Worm (Caenorhabditis elegans) whole organism, L1 larva: Measurements from ENCODE around the gene T14G12.12.

Experiments used
- C34B4.2 ChIP-seq: sonication (generic microtip); optimal IDR thresholded peaks from 2 replicates; lab custom pipeline; 2017; ENCODE audit warnings: mild to moderate bottlenecking, missing genetic modification characterization, missing compliant biosample characterization
- F16B12.6 ChIP-seq: fragments of 150-350 bp; optimal IDR thresholded peaks from 2 replicates; lab custom pipeline; 2014; ENCODE audit warnings: missing biosample characterization, missing genetic modification characterization
- Y116A8C.19 ChIP-seq: sonication (generic microtip); optimal IDR thresholded peaks from 2 replicates; lab custom pipeline; 2016; ENCODE audit warnings: missing compliant biosample characterization, missing genetic modification characterization, borderline replicate concordance
- aha-1 ChIP-seq: fragments of 150-350 bp; optimal IDR thresholded peaks from 2 replicates; lab custom pipeline; 2014; ENCODE audit warnings: missing biosample characterization, missing genetic modification characterization
- alr-1 ChIP-seq: fragments of 200-800 bp; sonication (Bioruptor generic); optimal IDR thresholded peaks from 2 replicates; lab custom pipeline; 2018; ENCODE audit warnings: borderline replicate concordance, mild to moderate bottlenecking, missing genetic modification characterization, missing compliant biosample characterization
- ama-1 ChIP-seq: fragments of 150-350 bp; optimal IDR thresholded peaks from 2 replicates; lab custom pipeline; 2014
- blmp-1 ChIP-seq: fragments of 150-350 bp; optimal IDR thresholded peaks from 2 replicates; lab custom pipeline; 2014; ENCODE audit warnings: missing biosample characterization, missing genetic modification characterization
- ceh-82 ChIP-seq, 3 experiments: fragments of 150-350 bp in 1 of 3; sonication (generic microtip) in 2 of 3; optimal IDR thresholded peaks; 2 replicates each; lab custom pipeline; 2014 to 2017; ENCODE audit warnings: missing biosample characterization in 3 of 3, missing genetic modification characterization in 3 of 3
- ceh-88 ChIP-seq: fragments of 200-800 bp; sonication (Bioruptor generic); IDR thresholded peaks from 2 replicates; pipeline ENCODE4 v1.3.6; 2022; ENCODE audit warnings: missing genetic modification characterization, missing compliant biosample characterization
- efl-1 ChIP-seq, 4 experiments: fragments of 150-350 bp; optimal IDR thresholded peaks in 3 of 4; peaks in 1 of 4; 1 replicate in 1 of 4; 2 replicates in 3 of 4; lab custom pipeline; 2014; ENCODE audit warnings: missing biosample characterization in 2 of 4, missing genetic modification characterization in 2 of 4, missing genetic modification reagents in 2 of 4
- efl-3 ChIP-seq: fragments of 200-800 bp; sonication (Bioruptor generic); optimal IDR thresholded peaks from 2 replicates; lab custom pipeline; 2018; ENCODE audit warnings: mild to moderate bottlenecking, missing genetic modification characterization, missing compliant biosample characterization
- egl-13 ChIP-seq: sonication (generic microtip); optimal IDR thresholded peaks from 2 replicates; lab custom pipeline; 2016; ENCODE audit warnings: missing genotype, missing genetic modification reagents, missing genetic modification characterization, missing compliant biosample characterization
- egl-27 ChIP-seq, 2 experiments: fragments of 150-350 bp in 1 of 2; sonication (generic microtip); optimal IDR thresholded peaks; 3 replicates each; lab custom pipeline; 2017 to 2018; ENCODE audit warnings: missing biosample characterization in 2 of 2, missing genetic modification characterization in 2 of 2, missing genetic modification reagents in 2 of 2
- elt-3 ChIP-seq, 6 experiments: fragments of 150-350 bp in 1 of 6; sonication (generic microtip); optimal IDR thresholded peaks; 2 replicates each; lab custom pipeline; 2017 to 2018; ENCODE audit warnings: missing biosample characterization in 6 of 6, missing genetic modification characterization in 6 of 6, inconsistent platforms in 1 of 6
- ets-5 ChIP-seq: fragments of 200-800 bp; sonication (Bioruptor generic); IDR thresholded peaks from 2 replicates; pipeline ENCODE4 v1.3.6; 2022; ENCODE audit warnings: missing genetic modification characterization, missing compliant biosample characterization
- fkh-10 ChIP-seq: sonication (generic microtip); optimal IDR thresholded peaks from 2 replicates; lab custom pipeline; 2017; ENCODE audit warnings: missing biosample characterization, missing genetic modification reagents, missing genetic modification characterization
- fkh-4 ChIP-seq: sonication (generic microtip); optimal IDR thresholded peaks from 2 replicates; lab custom pipeline; 2016; ENCODE audit warnings: missing compliant biosample characterization, missing genetic modification characterization, borderline replicate concordance
- fos-1 ChIP-seq: fragments of 150-350 bp; optimal IDR thresholded peaks from 2 replicates; lab custom pipeline; 2014; ENCODE audit warnings: missing biosample characterization, missing genetic modification characterization
- grh-1 ChIP-seq: fragments of 200-800 bp; sonication (Bioruptor generic); IDR thresholded peaks from 2 replicates; pipeline ENCODE4 v1.3.6; 2022; ENCODE audit warnings: missing genetic modification reagents, missing genetic modification characterization, missing compliant biosample characterization
- hlh-4 ChIP-seq: sonication (generic microtip); optimal IDR thresholded peaks from 2 replicates; lab custom pipeline; 2016; ENCODE audit warnings: mild to moderate bottlenecking, missing genetic modification characterization, missing compliant biosample characterization
- irx-1 ChIP-seq: sonication (generic microtip); optimal IDR thresholded peaks from 2 replicates; lab custom pipeline; 2016; ENCODE audit warnings: missing genetic modification characterization, missing compliant biosample characterization
- isw-1 ChIP-seq: fragments of 200-800 bp; sonication (Bioruptor generic); IDR thresholded peaks from 2 replicates; pipeline ENCODE4 v1.3.6; 2022; ENCODE audit warnings: missing genetic modification characterization, missing compliant biosample characterization
- lin-13 ChIP-seq: fragments of 150-350 bp; optimal IDR thresholded peaks from 2 replicates; lab custom pipeline; 2014; ENCODE audit warnings: missing biosample characterization, missing genetic modification reagents, missing genetic modification characterization
- lin-15B ChIP-seq: fragments of 150-350 bp; sonication (generic microtip); optimal IDR thresholded peaks from 3 replicates; lab custom pipeline; 2014; ENCODE audit warnings: missing biosample characterization, missing genetic modification characterization
- lin-35 ChIP-seq, 2 experiments: fragments of 150-350 bp; optimal IDR thresholded peaks; 2 replicates each; lab custom pipeline; 2014; ENCODE audit warnings: missing biosample characterization in 2 of 2, missing genetic modification characterization in 2 of 2, missing genetic modification reagents in 2 of 2
- lin-39 ChIP-seq: fragments of 150-350 bp; optimal IDR thresholded peaks from 2 replicates; lab custom pipeline; 2014; ENCODE audit warnings: missing biosample characterization, missing genetic modification reagents, missing genetic modification characterization
- lir-3 ChIP-seq: sonication (generic microtip); optimal IDR thresholded peaks from 2 replicates; lab custom pipeline; 2016; ENCODE audit warnings: mild to moderate bottlenecking, missing genetic modification characterization, moderate library complexity, missing compliant biosample characterization; ENCODE audit not compliant: poor library complexity
- mab-9 ChIP-seq: fragments of 200-800 bp; sonication (Bioruptor generic); IDR thresholded peaks from 2 replicates; pipeline ENCODE4 v1.3.6; 2022; ENCODE audit warnings: missing genetic modification reagents, missing genetic modification characterization, missing compliant biosample characterization
- mdl-1 ChIP-seq, 2 experiments: fragments of 150-350 bp; optimal IDR thresholded peaks; 2 replicates each; lab custom pipeline; 2014 to 2017; ENCODE audit warnings: missing biosample characterization in 2 of 2, missing genetic modification characterization in 2 of 2, inconsistent platforms in 1 of 2
- mef-2 ChIP-seq: fragments of 150-350 bp; optimal IDR thresholded peaks from 2 replicates; lab custom pipeline; 2014; ENCODE audit warnings: missing biosample characterization, missing genetic modification characterization
- mep-1 ChIP-seq: fragments of 150-350 bp; optimal IDR thresholded peaks from 2 replicates; lab custom pipeline; 2014; ENCODE audit warnings: missing biosample characterization, missing genetic modification characterization
- nhr-11 ChIP-seq: fragments of 150-350 bp; optimal IDR thresholded peaks from 2 replicates; lab custom pipeline; 2014; ENCODE audit warnings: missing biosample characterization, missing genetic modification characterization
- nhr-12 ChIP-seq: sonication (generic microtip); optimal IDR thresholded peaks from 2 replicates; lab custom pipeline; 2017; ENCODE audit warnings: missing biosample characterization, missing genetic modification characterization
- nhr-19 ChIP-seq: fragments of 200-800 bp; sonication (Bioruptor generic); conservative IDR thresholded peaks from 2 replicates; pipeline ENCODE4 v1.3.6; 2022; ENCODE audit warnings: missing genetic modification characterization, missing compliant biosample characterization
- nhr-20 ChIP-seq: sonication (generic microtip); optimal IDR thresholded peaks from 2 replicates; lab custom pipeline; 2016; ENCODE audit warnings: mild to moderate bottlenecking, missing genetic modification characterization, missing compliant biosample characterization
- nhr-71 ChIP-seq: sonication (generic microtip); optimal IDR thresholded peaks from 2 replicates; lab custom pipeline; 2016; ENCODE audit warnings: mild to moderate bottlenecking, missing genetic modification characterization, moderate library complexity, missing compliant biosample characterization
- nhr-76 ChIP-seq: sonication (generic microtip); optimal IDR thresholded peaks from 2 replicates; lab custom pipeline; 2017; ENCODE audit warnings: missing biosample characterization, missing genetic modification characterization
- nhr-84 ChIP-seq: sonication (generic microtip); optimal IDR thresholded peaks from 2 replicates; lab custom pipeline; 2017; ENCODE audit warnings: missing biosample characterization, missing genetic modification characterization
- nhr-85 ChIP-seq: sonication (generic microtip); peaks from one replicate; lab custom pipeline; 2016; ENCODE audit warnings: missing genetic modification characterization, inconsistent platforms, missing compliant biosample characterization
- nhr-90 ChIP-seq: sonication (generic microtip); optimal IDR thresholded peaks from 2 replicates; lab custom pipeline; 2016; ENCODE audit warnings: mild to moderate bottlenecking, missing genetic modification characterization, missing compliant biosample characterization; ENCODE audit not compliant: poor library complexity
- rnt-1 ChIP-seq: sonication (generic microtip); optimal IDR thresholded peaks from 2 replicates; lab custom pipeline; 2016; ENCODE audit warnings: mild to moderate bottlenecking, missing genetic modification characterization, moderate library complexity, missing compliant biosample characterization
- skn-1 ChIP-seq: fragments of 150-350 bp; optimal IDR thresholded peaks from 2 replicates; lab custom pipeline; 2014; ENCODE audit warnings: missing biosample characterization, missing genetic modification characterization
- snpc-4 ChIP-seq: fragments of 150-350 bp; optimal IDR thresholded peaks from 2 replicates; lab custom pipeline; 2014; ENCODE audit warnings: missing biosample characterization, missing genetic modification characterization
- snu-23 ChIP-seq: sonication (generic microtip); optimal IDR thresholded peaks from 2 replicates; lab custom pipeline; 2016; ENCODE audit warnings: missing genetic modification characterization, missing compliant biosample characterization
- sptf-1 ChIP-seq: fragments of 150-350 bp; optimal IDR thresholded peaks from 2 replicates; lab custom pipeline; 2014; ENCODE audit warnings: missing biosample characterization, missing genetic modification characterization
- tlp-1 ChIP-seq: fragments of 150-350 bp; optimal IDR thresholded peaks from 2 replicates; lab custom pipeline; 2014; ENCODE audit warnings: missing biosample characterization, missing genetic modification characterization
- unc-130 ChIP-seq: fragments of 150-350 bp; optimal IDR thresholded peaks from 2 replicates; lab custom pipeline; 2017; ENCODE audit warnings: missing biosample characterization, missing genetic modification characterization, inconsistent platforms
- unc-30 ChIP-seq: sonication (generic microtip); optimal IDR thresholded peaks from 2 replicates; lab custom pipeline; 2017; ENCODE audit warnings: missing biosample characterization, missing genetic modification characterization
- unc-62 ChIP-seq: fragments of 150-350 bp; optimal IDR thresholded peaks from 2 replicates; lab custom pipeline; 2014; ENCODE audit warnings: missing biosample characterization, missing genetic modification reagents, missing genetic modification characterization
- unc-86 ChIP-seq: sonication (generic microtip); optimal IDR thresholded peaks from 2 replicates; lab custom pipeline; 2016; ENCODE audit warnings: missing genetic modification characterization, missing compliant biosample characterization
- unc-98 ChIP-seq: fragments of 200-800 bp; sonication (Bioruptor generic); IDR thresholded peaks from 2 replicates; pipeline ENCODE4 v1.3.6; 2022; ENCODE audit warnings: missing genetic modification characterization, missing compliant biosample characterization
- vab-15 ChIP-seq: sonication (generic microtip); optimal IDR thresholded peaks from 2 replicates; lab custom pipeline; 2017; ENCODE audit warnings: missing genotype, mild to moderate bottlenecking, missing genetic modification characterization, missing compliant biosample characterization
- xbp-1 ChIP-seq: sonication (generic microtip); optimal IDR thresholded peaks from 2 replicates; lab custom pipeline; 2016; ENCODE audit warnings: missing genetic modification characterization, missing compliant biosample characterization
- zag-1 ChIP-seq: fragments of 150-350 bp; optimal IDR thresholded peaks from 2 replicates; lab custom pipeline; 2014; ENCODE audit warnings: missing biosample characterization, missing genetic modification characterization

The T14G12.12 gene

DNA sequence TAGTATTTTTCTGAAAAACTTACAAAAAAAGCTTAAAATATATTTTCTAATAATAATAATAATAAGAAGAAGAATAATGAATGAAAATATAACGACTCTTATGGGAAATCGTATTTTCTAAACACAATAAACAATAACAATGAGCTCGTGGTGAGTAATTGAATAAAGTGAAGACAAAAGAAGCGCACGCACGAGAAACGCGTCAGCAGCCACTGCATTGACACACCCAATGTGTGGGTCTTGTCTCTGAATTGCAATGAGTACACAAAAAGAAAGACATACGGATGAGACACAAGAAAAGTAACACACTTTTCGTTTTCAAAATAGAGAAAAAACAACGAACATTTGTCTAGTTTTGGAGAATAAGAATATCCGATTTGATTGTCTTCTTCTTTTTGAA is 45.0 kb upstream of the T14G12.12 start, which contains the start of gene F35A5.8 (continued):
- TF ChIP-seq sptf-1 (tag; lab: Kevin White, UChicago) (no peak), vab-15 (no peak), lin-15B (peak; percentile 40), isw-1 (GFP tag; lab: Robert Waterston, UW) (peak; percentile 75), zag-1 (tag; lab: Kevin White, UChicago) (no peak), aha-1 (tag; lab: Kevin White, UChicago) (peak; percentile 22), ama-1 (lab: Kevin White, UChicago) (no peak), unc-130 (tag; lab: Kevin White, UChicago) (peak; percentile 88), snu-23 (GFP tag; lab: Kevin White, UChicago) (peak; percentile 89), lin-13 (peak; percentile 27), unc-30 (tag; lab: Kevin White, UChicago) (no peak), blmp-1 (tag; lab: Kevin White, UChicago) (peak; percentile 76), nhr-85 (tag; lab: Kevin White, UChicago) (peak; percentile 76), unc-62 (GFP tag; lab: Kevin White, UChicago) (no peak), mep-1 (tag; lab: Kevin White, UChicago) (peak; percentile 90), nhr-71 (peak; percentile 88), nhr-11 (peak; percentile 31), unc-98 (GFP tag; lab: Robert Waterston, UW) (no peak), hlh-4 (tag; lab: Kevin White, UChicago) (no peak), Y116A8C.19 (tag; lab: Kevin White, UChicago) (no peak), xbp-1 (tag; lab: Kevin White, UChicago) (peak; percentile 84), rnt-1 (peak; percentile 91), mab-9 (no peak), ceh-82 (tag; optimal IDR thresholded peaks at IDR 0.05; lab: Kevin White, UChicago) (peak; percentile 66 to 83 (median 69)), lin-39 (tag; lab: Kevin White, UChicago) (peak; percentile 79), nhr-19 (peak; percentile 85), grh-1 (peak; percentile 46), unc-86 (tag; lab: Kevin White, UChicago) (peak; percentile 70), fkh-10 (no peak), tlp-1 (tag; lab: Kevin White, UChicago) (no peak), efl-3 (no peak), nhr-76 (tag; lab: Kevin White, UChicago) (no peak), mdl-1 (tag; optimal IDR thresholded peaks at IDR 0.05; lab: Kevin White, UChicago) (peak in 1 of 2 experiments; percentile 54), lin-35 (GFP tag; optimal IDR thresholded peaks at IDR 0.05; lab: Kevin White, UChicago) (peak; percentile 59 to 80), egl-13 (tag; lab: Kevin White, UChicago) (peak; percentile 66), fos-1 (tag; lab: Kevin White, UChicago) (peak; percentile 61), ceh-88 (GFP tag; lab: Robert Waterston, UW) (no peak), nhr-20 (tag; lab: Kevin White, UChicago) (peak; percentile 80), nhr-84 (tag; lab: Kevin White, UChicago) (no peak), C34B4.2 (tag; lab: Kevin White, UChicago) (no peak), irx-1 (tag; lab: Kevin White, UChicago) (peak; percentile 71), mef-2 (tag; lab: Kevin White, UChicago) (no peak), snpc-4 (tag; lab: Kevin White, UChicago) (peak; percentile 26), F16B12.6 (tag; lab: Kevin White, UChicago) (peak; percentile 55), egl-27 (tag; optimal IDR thresholded peaks at IDR 0.05; lab: Kevin White, UChicago) (no peak), skn-1 (tag; lab: Kevin White, UChicago) (peak; percentile 28), nhr-12 (tag; lab: Kevin White, UChicago) (no peak), ets-5 (no peak), efl-1 (optimal IDR thresholded peaks at IDR 0.05; lab: Kevin White, UChicago) (peak; percentile 54 to 64), efl-1 (GFP tag; optimal IDR thresholded peaks at IDR 0.05 in 1 of 2; lab: Kevin White, UChicago) (peak; percentile 48 to 96), nhr-90 (tag; lab: Kevin White, UChicago) (peak; percentile 80), alr-1 (no peak), fkh-4 (tag; lab: Kevin White, UChicago) (peak; percentile 15), elt-3 (tag; optimal IDR thresholded peaks at IDR 0.05; lab: Kevin White, UChicago) (peak in 2 of 6 experiments; percentile 30 to 50), lir-3 (tag; lab: Kevin White, UChicago) (no peak)
